Worm (Caenorhabditis elegans) whole organism, L1 larva: ENCODE data around the gene hlb-1.

Source experiments
- C04F5.9 ChIP-seq: sonication (generic microtip); optimal IDR thresholded peaks from 2 replicates; lab custom pipeline; 2016; ENCODE audit warnings: missing genetic modification characterization, missing compliant biosample characterization
- ces-1 ChIP-seq: fragments of 150-350 bp; optimal IDR thresholded peaks from 2 replicates; lab custom pipeline; 2014; ENCODE audit warnings: missing biosample characterization, missing genetic modification reagents, missing genetic modification characterization
- elt-3 ChIP-seq, 6 experiments: fragments of 150-350 bp in 1 of 6; sonication (generic microtip); optimal IDR thresholded peaks; 2 replicates each; lab custom pipeline; 2017 to 2018; ENCODE audit warnings: missing biosample characterization in 6 of 6, missing genetic modification characterization in 6 of 6, inconsistent platforms in 1 of 6
- ets-5 ChIP-seq: fragments of 200-800 bp; sonication (Bioruptor generic); IDR thresholded peaks from 2 replicates; pipeline ENCODE4 v1.3.6; 2022; ENCODE audit warnings: missing genetic modification characterization, missing compliant biosample characterization
- mdl-1 ChIP-seq, 2 experiments: fragments of 150-350 bp; optimal IDR thresholded peaks; 2 replicates each; lab custom pipeline; 2014 to 2017; ENCODE audit warnings: missing biosample characterization in 2 of 2, missing genetic modification characterization in 2 of 2, inconsistent platforms in 1 of 2
- mef-2 ChIP-seq: fragments of 150-350 bp; optimal IDR thresholded peaks from 2 replicates; lab custom pipeline; 2014; ENCODE audit warnings: missing biosample characterization, missing genetic modification characterization
- nhr-11 ChIP-seq: fragments of 150-350 bp; optimal IDR thresholded peaks from 2 replicates; lab custom pipeline; 2014; ENCODE audit warnings: missing biosample characterization, missing genetic modification characterization
- nhr-12 ChIP-seq: sonication (generic microtip); optimal IDR thresholded peaks from 2 replicates; lab custom pipeline; 2017; ENCODE audit warnings: missing biosample characterization, missing genetic modification characterization
- nhr-28 ChIP-seq: fragments of 150-350 bp; optimal IDR thresholded peaks from 2 replicates; lab custom pipeline; 2014; ENCODE audit warnings: missing biosample characterization, missing genetic modification characterization
- nhr-76 ChIP-seq: sonication (generic microtip); optimal IDR thresholded peaks from 2 replicates; lab custom pipeline; 2017; ENCODE audit warnings: missing biosample characterization, missing genetic modification characterization
- unc-98 ChIP-seq: fragments of 200-800 bp; sonication (Bioruptor generic); IDR thresholded peaks from 2 replicates; pipeline ENCODE4 v1.3.6; 2022; ENCODE audit warnings: missing genetic modification characterization, missing compliant biosample characterization

ce11 chrX:13876860-13877259, 5.7 kb downstream of the hlb-1 start:
- TF ChIP-seq nhr-76 (no peak), ces-1 (GFP tag; lab: Kevin White, UChicago) (no peak), mdl-1 (tag; optimal IDR thresholded peaks at IDR 0.05; lab: Kevin White, UChicago) (no peak), nhr-11 (no peak), nhr-12 (tag; lab: Kevin White, UChicago) (no peak), nhr-28 (tag; lab: Kevin White, UChicago) (no peak), elt-3 (tag; optimal IDR thresholded peaks at IDR 0.05; lab: Kevin White, UChicago) (no peak), ets-5 (GFP tag; lab: Robert Waterston, UW) (no peak), mef-2 (tag; lab: Kevin White, UChicago) (no peak), C04F5.9 (no peak), unc-98 (GFP tag; lab: Robert Waterston, UW) (no peak)
